Fruit fly (Drosophila melanogaster) whole organism, embryonic: Measurements from ENCODE around the gene CG10470.
A peak's percentile ranks its signal among the peaks of the same experiment; 100 is the strongest.

Experiments
- CG11093 ChIP-seq: fragments of 200-800 bp; sonication (Bioruptor generic); IDR thresholded peaks from 3 replicates; pipeline ENCODE4 v1.3.6; 2022; ENCODE audit warnings: missing biosample characterization, missing genetic modification characterization
- CG11456 ChIP-seq: fragments of 200-800 bp; sonication (Bioruptor generic); IDR thresholded peaks from 3 replicates; pipeline ENCODE4 v1.3.6; 2022; ENCODE audit warnings: missing biosample characterization, missing genetic modification characterization
- CG11695 ChIP-seq: fragments of 200-800 bp; sonication (Bioruptor generic); IDR thresholded peaks from 3 replicates; pipeline ENCODE4 v1.3.6; 2022; ENCODE audit warnings: missing biosample characterization, missing genetic modification characterization
- CG1233 ChIP-seq: fragments of 200-800 bp; sonication (Bioruptor generic); optimal IDR thresholded peaks from 4 replicates; lab custom pipeline; 2018; ENCODE audit warnings: missing biosample characterization, mild to moderate bottlenecking, missing genetic modification characterization
- CG12942 ChIP-seq: fragments of 200-800 bp; sonication (Bioruptor generic); optimal IDR thresholded peaks from 3 replicates; lab custom pipeline; 2016; ENCODE audit warnings: missing biosample characterization, missing genetic modification characterization
- CG31388 ChIP-seq: fragments of 200-800 bp; sonication (Bioruptor generic); optimal IDR thresholded peaks from 2 replicates; lab custom pipeline; 2016; ENCODE audit warnings: missing biosample characterization, missing genetic modification characterization
- CG33213 ChIP-seq: fragments of 200-800 bp; sonication (Bioruptor generic); optimal IDR thresholded peaks from 3 replicates; lab custom pipeline; 2016; ENCODE audit warnings: missing biosample characterization, missing genetic modification characterization
- CG33557 ChIP-seq: fragments of 200-800 bp; sonication (Bioruptor generic); optimal IDR thresholded peaks from 2 replicates; lab custom pipeline; 2019; ENCODE audit warnings: missing biosample characterization, mild to moderate bottlenecking, missing genetic modification characterization, moderate library complexity
- CG6765 ChIP-seq: fragments of 200-800 bp; sonication (Bioruptor generic); optimal IDR thresholded peaks from 3 replicates; lab custom pipeline; 2017; ENCODE audit warnings: missing biosample characterization, mild to moderate bottlenecking, missing genetic modification characterization
- CG7839 ChIP-seq: fragments of 200-800 bp; sonication (Bioruptor generic); optimal IDR thresholded peaks from 3 replicates; lab custom pipeline; 2018; ENCODE audit warnings: missing biosample characterization, mild to moderate bottlenecking, missing genetic modification characterization, moderate library complexity
- CG9727 ChIP-seq: fragments of 200-800 bp; sonication (Bioruptor generic); optimal IDR thresholded peaks from 3 replicates; lab custom pipeline; 2017; ENCODE audit warnings: missing biosample characterization, mild to moderate bottlenecking, missing genetic modification characterization
- CoRest ChIP-seq: fragments of 200-800 bp; sonication (Bioruptor generic); optimal IDR thresholded peaks from 3 replicates; lab custom pipeline; 2018; ENCODE audit warnings: missing biosample characterization, mild to moderate bottlenecking, missing genetic modification characterization, moderate library complexity
- Deaf1 ChIP-seq: fragments of 200-800 bp; optimal IDR thresholded peaks from 3 replicates; lab custom pipeline; 2019; ENCODE audit warnings: missing biosample characterization, mild to moderate bottlenecking, missing genetic modification characterization, moderate library complexity
- Gug ChIP-seq: fragments of 200-800 bp; sonication (Bioruptor generic); IDR thresholded peaks from 4 replicates; pipeline ENCODE4 v1.3.6; 2022; ENCODE audit warnings: missing biosample characterization, missing genetic modification characterization
- H15 ChIP-seq: fragments of 200-800 bp; sonication (Bioruptor generic); IDR thresholded peaks from 3 replicates; pipeline ENCODE4 v1.3.6; 2022; ENCODE audit warnings: missing biosample characterization, missing genetic modification characterization
- Hey ChIP-seq: fragments of 200-800 bp; sonication (Bioruptor generic); optimal IDR thresholded peaks from 3 replicates; lab custom pipeline; 2018; ENCODE audit warnings: missing biosample characterization, mild to moderate bottlenecking, missing genetic modification characterization
- Nf-YA ChIP-seq: fragments of 200-800 bp; sonication (Bioruptor generic); IDR thresholded peaks from 2 replicates; pipeline ENCODE4 v1.3.6; 2022; ENCODE audit warnings: missing biosample characterization, missing genetic modification characterization
- Nf-YB ChIP-seq: fragments of 200-800 bp; sonication (Bioruptor generic); optimal IDR thresholded peaks from 3 replicates; lab custom pipeline; 2019; ENCODE audit warnings: missing biosample characterization, mild to moderate bottlenecking, missing genetic modification characterization, moderate library complexity
- Optix ChIP-seq: fragments of 200-800 bp; sonication (Bioruptor generic); IDR thresholded peaks from 3 replicates; pipeline ENCODE4 v1.3.6; 2022; ENCODE audit warnings: missing biosample characterization, missing genetic modification characterization
- Sox100B ChIP-seq: fragments of 200-800 bp; sonication (Bioruptor generic); optimal IDR thresholded peaks from 3 replicates; lab custom pipeline; 2018; ENCODE audit warnings: missing biosample characterization, mild to moderate bottlenecking, missing genetic modification characterization
- YL-1 ChIP-seq: fragments of 200-800 bp; sonication (Bioruptor generic); optimal IDR thresholded peaks from 3 replicates; lab custom pipeline; 2017; ENCODE audit warnings: missing biosample characterization, mild to moderate bottlenecking, missing genetic modification characterization
- ab ChIP-seq: fragments of 200-800 bp; sonication (Bioruptor generic); optimal IDR thresholded peaks from 2 replicates; lab custom pipeline; 2016; ENCODE audit warnings: missing biosample characterization, missing genetic modification characterization
- abd-A ChIP-seq: fragments of 200-800 bp; sonication (Bioruptor generic); optimal IDR thresholded peaks from 3 replicates; lab custom pipeline; 2019; ENCODE audit warnings: missing biosample characterization, mild to moderate bottlenecking, missing genetic modification characterization, moderate library complexity
- ac ChIP-seq: fragments of 200-800 bp; sonication (Bioruptor generic); optimal IDR thresholded peaks from 3 replicates; lab custom pipeline; 2017; ENCODE audit warnings: missing biosample characterization, mild to moderate bottlenecking, missing genetic modification characterization
- aop ChIP-seq: fragments of 200-800 bp; sonication (Bioruptor generic); IDR thresholded peaks from 2 replicates; pipeline ENCODE4 v1.3.6; 2022; ENCODE audit warnings: missing biosample characterization, missing genetic modification characterization
- croc ChIP-seq: fragments of 200-800 bp; sonication (Bioruptor generic); conservative IDR thresholded peaks from 3 replicates; pipeline ENCODE4 v1.3.6; 2022; ENCODE audit warnings: missing biosample characterization, missing genetic modification characterization
- cwo ChIP-seq: fragments of 200-800 bp; sonication (Bioruptor generic); optimal IDR thresholded peaks from 3 replicates; lab custom pipeline; 2017; ENCODE audit warnings: missing biosample characterization, missing genetic modification characterization, mild to moderate bottlenecking, moderate library complexity, missing genetic modification reagents
- dan ChIP-seq: fragments of 200-800 bp; sonication (Bioruptor generic); IDR thresholded peaks from 2 replicates; pipeline ENCODE4 v1.3.6; 2022; ENCODE audit warnings: missing biosample characterization, missing genetic modification characterization
- dpn ChIP-seq, 2 experiments: fragments of 200-800 bp; sonication (Bioruptor generic); optimal IDR thresholded peaks; 3 replicates each; lab custom pipeline; 2016; ENCODE audit warnings: missing biosample characterization in 2 of 2, missing genetic modification characterization in 2 of 2
- ewg ChIP-seq: fragments of 200-800 bp; sonication (Bioruptor generic); optimal IDR thresholded peaks from 3 replicates; lab custom pipeline; 2017; ENCODE audit warnings: mild to moderate bottlenecking, missing biosample characterization, missing genetic modification reagents, missing genetic modification characterization
- gfzf ChIP-seq: fragments of 200-800 bp; sonication (Bioruptor generic); optimal IDR thresholded peaks from 2 replicates; lab custom pipeline; 2016; ENCODE audit warnings: missing biosample characterization, mild to moderate bottlenecking, missing genetic modification characterization, moderate library complexity
- grn ChIP-seq: fragments of 200-800 bp; sonication (Bioruptor generic); optimal IDR thresholded peaks from 3 replicates; lab custom pipeline; 2017; ENCODE audit warnings: missing biosample characterization, missing genetic modification characterization
- gsb ChIP-seq: fragments of 200-800 bp; sonication (Bioruptor generic); IDR thresholded peaks from 2 replicates; pipeline ENCODE4 v1.3.6; 2022; ENCODE audit warnings: missing biosample characterization, missing genetic modification characterization
- hbn ChIP-seq: fragments of 200-800 bp; sonication (Bioruptor generic); IDR thresholded peaks from 2 replicates; pipeline ENCODE4 v1.3.6; 2022; ENCODE audit warnings: missing biosample characterization, missing genetic modification characterization; ENCODE audit not compliant: partially characterized antibody
- jing ChIP-seq: fragments of 200-800 bp; sonication (Bioruptor generic); optimal IDR thresholded peaks from 2 replicates; lab custom pipeline; 2018; ENCODE audit warnings: missing biosample characterization, mild to moderate bottlenecking, missing genetic modification characterization
- klu ChIP-seq: fragments of 200-800 bp; sonication (Bioruptor generic); IDR thresholded peaks from 2 replicates; pipeline ENCODE4 v1.3.6; 2022; ENCODE audit warnings: missing biosample characterization, missing genetic modification characterization
- lmd ChIP-seq: fragments of 200-800 bp; sonication (Bioruptor generic); IDR thresholded peaks from 2 replicates; pipeline ENCODE4 v1.3.6; 2022; ENCODE audit warnings: missing biosample characterization, missing genetic modification characterization
- nerfin-2 ChIP-seq: fragments of 200-800 bp; sonication (Bioruptor generic); IDR thresholded peaks from 2 replicates; pipeline ENCODE4 v1.3.6; 2022; ENCODE audit warnings: missing biosample characterization, missing genetic modification characterization; ENCODE audit not compliant: partially characterized antibody
- nmo ChIP-seq: fragments of 200-800 bp; sonication (Bioruptor generic); optimal IDR thresholded peaks from 2 replicates; lab custom pipeline; 2018; ENCODE audit warnings: missing biosample characterization, mild to moderate bottlenecking, missing genetic modification characterization, moderate library complexity
- pan ChIP-seq, 4 experiments: fragments of >200 bp in 3 of 4; fragments of 200-800 bp in 1 of 4; sonication (Bioruptor generic) in 1 of 4; optimal IDR thresholded peaks in 3 of 4; IDR thresholded peaks in 1 of 4; 2 replicates each; pipeline versions ENCODE4 v1.3.6 to Lab custom; 2017 to 2022; ENCODE audit warnings: missing biosample characterization in 2 of 4, missing genetic modification characterization in 2 of 4, mixed read lengths in 1 of 4
- peb ChIP-seq: fragments of 200-800 bp; sonication (Bioruptor generic); IDR thresholded peaks from 2 replicates; pipeline ENCODE4 v1.3.6; 2022; ENCODE audit warnings: missing biosample characterization, missing genetic modification characterization
- phol ChIP-seq: fragments of 200-800 bp; sonication (Bioruptor generic); optimal IDR thresholded peaks from 3 replicates; lab custom pipeline; 2018; ENCODE audit warnings: missing biosample characterization, mild to moderate bottlenecking, missing genetic modification characterization, moderate library complexity
- pnt ChIP-seq: fragments of 200-800 bp; sonication (Bioruptor generic); optimal IDR thresholded peaks from 3 replicates; lab custom pipeline; 2016; ENCODE audit warnings: missing biosample characterization, missing genetic modification characterization
- psq ChIP-seq: fragments of 200-800 bp; sonication (Bioruptor generic); optimal IDR thresholded peaks from 2 replicates; lab custom pipeline; 2017; ENCODE audit warnings: missing biosample characterization, missing genetic modification characterization
- row ChIP-seq: fragments of 200-800 bp; sonication (Bioruptor generic); IDR thresholded peaks from 3 replicates; pipeline ENCODE4 v1.3.6; 2022; ENCODE audit warnings: missing biosample characterization, missing genetic modification characterization
- tap ChIP-seq: fragments of 200-800 bp; optimal IDR thresholded peaks from 3 replicates; lab custom pipeline; 2019; ENCODE audit warnings: missing biosample characterization, mild to moderate bottlenecking, missing genetic modification characterization, moderate library complexity
- ttk ChIP-seq: fragments of 200-800 bp; sonication (Bioruptor generic); IDR thresholded peaks from 2 replicates; pipeline ENCODE4 v2.1.2; 2022; ENCODE audit warnings: missing biosample characterization, missing genetic modification characterization
- tup ChIP-seq: fragments of 200-800 bp; sonication (Bioruptor generic); optimal IDR thresholded peaks from 2 replicates; lab custom pipeline; 2016; ENCODE audit warnings: missing biosample characterization, mild to moderate bottlenecking, missing genetic modification characterization, moderate library complexity
- unc-4 ChIP-seq: fragments of 200-800 bp; sonication (Bioruptor generic); IDR thresholded peaks from 2 replicates; pipeline ENCODE4 v1.3.6; 2022; ENCODE audit warnings: missing biosample characterization, missing genetic modification characterization; ENCODE audit not compliant: partially characterized antibody
- z ChIP-seq: fragments of 200-800 bp; sonication (Bioruptor generic); IDR thresholded peaks from 3 replicates; pipeline ENCODE4 v1.3.6; 2022; ENCODE audit warnings: missing biosample characterization, missing genetic modification characterization

The CG10470 gene

DNA sequence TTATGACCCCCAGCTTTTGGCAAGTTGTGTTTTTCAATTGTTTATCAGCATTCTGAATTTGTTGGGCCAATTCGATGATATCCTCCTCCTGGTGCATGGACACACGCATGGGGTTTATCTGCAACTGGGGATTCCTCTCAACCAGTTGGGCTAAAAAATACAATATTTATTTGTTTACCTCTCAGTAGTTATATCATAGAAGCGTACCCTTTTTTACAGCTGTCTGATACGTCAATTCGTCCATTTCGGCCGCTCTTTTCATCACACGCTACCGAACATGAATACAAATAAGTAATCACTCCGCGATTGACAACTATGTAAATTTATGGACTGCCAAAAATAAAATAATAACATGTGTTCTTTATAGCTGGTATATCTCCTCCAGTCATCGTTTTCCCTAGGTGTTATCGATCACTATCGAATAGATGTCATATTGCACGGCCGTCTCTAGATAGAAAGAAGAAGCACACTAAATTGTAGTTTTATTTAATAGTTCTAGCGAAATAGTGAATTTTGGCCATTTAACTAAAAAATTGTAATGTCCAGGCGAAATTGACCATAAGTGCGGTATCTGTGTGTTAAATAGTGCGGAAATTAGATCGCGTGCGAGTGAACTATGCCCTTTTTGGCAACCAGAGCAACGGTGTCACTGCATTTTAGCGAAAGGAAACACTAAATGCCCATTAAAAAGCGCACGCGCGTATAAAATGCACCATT lies 14.5 kb upstream of the CG10470 start, which contains the start of the genes mib2 and CG31800 (continued):
- TF ChIP-seq Nf-YB (no peak), CG11456 (GFP tag; lab: Robert Waterston, UW) (no peak), cwo (GFP tag; lab: Kevin White, UChicago) (no peak), peb (GFP tag; lab: Robert Waterston, UW) (no peak), CG31388 (GFP tag; lab: Kevin White, UChicago) (no peak), Nf-YA (GFP tag; lab: Robert Waterston, UW) (no peak), phol (peak; percentile 5), tup (GFP tag; lab: Kevin White, UChicago) (no peak), CG7839 (tag; lab: Kevin White, UChicago) (no peak), CG33213 (GFP tag; lab: Kevin White, UChicago) (no peak), dan (GFP tag; lab: Robert Waterston, UW) (no peak), gfzf (GFP tag; lab: Kevin White, UChicago) (peak; percentile 22), hbn (GFP tag; lab: Robert Waterston, UW) (peak; percentile 55), CG33557 (GFP tag; lab: Kevin White, UChicago) (no peak), jing (GFP tag; lab: Kevin White, UChicago) (no peak), ttk (GFP tag; lab: Robert Waterston, UW) (no peak), H15 (GFP tag; lab: Robert Waterston, UW) (no peak), ab (GFP tag; lab: Kevin White, UChicago) (no peak), ewg (GFP tag; lab: Kevin White, UChicago) (peak; percentile 73), Hey (tag; lab: Kevin White, UChicago) (no peak), abd-A (peak; percentile 74), CG11093 (no peak), grn (GFP tag; lab: Kevin White, UChicago) (no peak), Sox100B (GFP tag; lab: Kevin White, UChicago) (no peak), aop (no peak), z (GFP tag; lab: Robert Waterston, UW) (no peak), CG12942 (GFP tag; lab: Kevin White, UChicago) (no peak), unc-4 (peak; percentile 79), psq (no peak), pnt (no peak), Gug (GFP tag; lab: Robert Waterston, UW) (no peak), dpn (GFP tag; optimal IDR thresholded peaks at IDR 0.05; lab: Kevin White, UChicago) (peak in 1 of 2 experiments; percentile 0), klu (GFP tag; lab: Robert Waterston, UW) (no peak), Optix (GFP tag; lab: Robert Waterston, UW) (no peak), lmd (GFP tag; lab: Robert Waterston, UW) (no peak), ac (GFP tag; lab: Kevin White, UChicago) (no peak), nerfin-2 (GFP tag; lab: Robert Waterston, UW) (peak; percentile 78), CG6765 (no peak), YL-1 (GFP tag; lab: Kevin White, UChicago) (peak; percentile 59), gsb (no peak), Deaf1 (tag; lab: Kevin White, UChicago) (no peak), pan (optimal IDR thresholded peaks at IDR 0.05; lab: Kevin White, UChicago) (no peak), pan (GFP tag; optimal IDR thresholded peaks at IDR 0.05 in 1 of 2, IDR thresholded peaks at IDR 0.05 in 1 of 2) (no peak), row (GFP tag; lab: Robert Waterston, UW) (peak; percentile 44; the same call in 1 of the 3 replicates), tap (tag; lab: Kevin White, UChicago) (no peak), nmo (GFP tag; lab: Kevin White, UChicago) (peak; percentile 20), CG9727 (GFP tag; lab: Kevin White, UChicago) (no peak), CG11695 (GFP tag; lab: Robert Waterston, UW) (no peak), croc (GFP tag; lab: Robert Waterston, UW) (no peak), CG1233 (GFP tag; lab: Kevin White, UChicago) (no peak), CoRest (tag; lab: Kevin White, UChicago) (no peak)
